Fruit fly (Drosophila melanogaster) whole organism, embryonic: ENCODE measurements around the gene Abl.
A peak's percentile ranks its signal among the peaks of the same experiment; 100 is the strongest.

Experiments used
- Ada2b ChIP-seq: fragments of 200-800 bp; sonication (Bioruptor generic); IDR thresholded peaks from 2 replicates; pipeline ENCODE4 v1.3.6; 2022; ENCODE audit warnings: missing biosample characterization, missing genetic modification characterization
- Atf6 ChIP-seq: fragments of 200-800 bp; sonication (Bioruptor generic); IDR thresholded peaks from 2 replicates; pipeline ENCODE4 v1.3.6; 2022; ENCODE audit warnings: missing biosample characterization, missing genetic modification characterization
- C15 ChIP-seq: fragments of 200-800 bp; sonication (Bioruptor generic); IDR thresholded peaks from 3 replicates; pipeline ENCODE4 v1.3.6; 2022; ENCODE audit warnings: missing biosample characterization, missing genetic modification characterization
- CG10209 ChIP-seq: fragments of 200-800 bp; sonication (Bioruptor generic); optimal IDR thresholded peaks from 3 replicates; lab custom pipeline; 2017; ENCODE audit warnings: missing biosample characterization, mild to moderate bottlenecking, missing genetic modification characterization, missing genetic modification reagents
- CG10267 ChIP-seq: fragments of 200-800 bp; sonication (Bioruptor generic); optimal IDR thresholded peaks from 2 replicates; lab custom pipeline; 2018; ENCODE audit warnings: missing biosample characterization, mild to moderate bottlenecking, missing genetic modification characterization, moderate library complexity
- CG10979 ChIP-seq: fragments of 200-800 bp; sonication (Bioruptor generic); optimal IDR thresholded peaks from 2 replicates; lab custom pipeline; 2018; ENCODE audit warnings: missing biosample characterization, mild to moderate bottlenecking, missing genetic modification characterization, moderate library complexity
- CG12219 ChIP-seq: fragments of 200-800 bp; sonication (Bioruptor generic); optimal IDR thresholded peaks from 3 replicates; lab custom pipeline; 2018; ENCODE audit warnings: missing biosample characterization, mild to moderate bottlenecking, missing genetic modification characterization
- CG14860 ChIP-seq: fragments of 200-800 bp; sonication (Bioruptor generic); IDR thresholded peaks from 3 replicates; pipeline ENCODE4 v1.3.6; 2022; ENCODE audit warnings: missing biosample characterization, missing genetic modification characterization; ENCODE audit not compliant: partially characterized antibody
- CG1792 ChIP-seq: fragments of 200-800 bp; sonication (Bioruptor generic); optimal IDR thresholded peaks from 2 replicates; lab custom pipeline; 2016; ENCODE audit warnings: missing biosample characterization, missing genetic modification characterization
- CG18011 ChIP-seq: fragments of 200-800 bp; sonication (Bioruptor generic); optimal IDR thresholded peaks from 2 replicates; lab custom pipeline; 2017; ENCODE audit warnings: missing biosample characterization, missing genetic modification characterization, mild to moderate bottlenecking, moderate library complexity, missing genotype
- CG2116 ChIP-seq: fragments of 200-800 bp; sonication (Bioruptor generic); optimal IDR thresholded peaks from 3 replicates; lab custom pipeline; 2018; ENCODE audit warnings: missing biosample characterization, mild to moderate bottlenecking, missing genetic modification characterization
- CG2120 ChIP-seq: fragments of 200-800 bp; sonication (Bioruptor generic); optimal IDR thresholded peaks from 3 replicates; lab custom pipeline; 2016; ENCODE audit warnings: missing biosample characterization, missing genetic modification characterization
- CG30020 ChIP-seq: fragments of 200-800 bp; optimal IDR thresholded peaks from 2 replicates; lab custom pipeline; 2019; ENCODE audit warnings: missing biosample characterization, mild to moderate bottlenecking, missing genetic modification characterization, moderate library complexity
- CG3065 ChIP-seq: fragments of 200-800 bp; sonication (Bioruptor generic); optimal IDR thresholded peaks from 2 replicates; lab custom pipeline; 2016; ENCODE audit warnings: missing biosample characterization, missing genetic modification characterization
- CG4404 ChIP-seq: fragments of 200-800 bp; sonication (Bioruptor generic); IDR thresholded peaks from 2 replicates; pipeline ENCODE4 v1.3.6; 2022; ENCODE audit warnings: missing biosample characterization, missing genetic modification characterization
- CG8765 ChIP-seq: fragments of 200-800 bp; sonication (Bioruptor generic); IDR thresholded peaks from 2 replicates; pipeline ENCODE4 v1.3.6; 2022; ENCODE audit warnings: missing biosample characterization, missing genetic modification characterization
- CG9437 ChIP-seq: fragments of 200-800 bp; sonication (Bioruptor generic); optimal IDR thresholded peaks from 2 replicates; lab custom pipeline; 2018; ENCODE audit warnings: missing biosample characterization, mild to moderate bottlenecking, missing genetic modification characterization
- CHES-1-like ChIP-seq: fragments of 200-800 bp; sonication (Bioruptor generic); optimal IDR thresholded peaks from 2 replicates; lab custom pipeline; 2016; ENCODE audit warnings: missing biosample characterization, missing genetic modification characterization
- CkIIα-i1 ChIP-seq: fragments of 200-800 bp; sonication (Bioruptor generic); IDR thresholded peaks from 2 replicates; pipeline ENCODE4 v1.3.6; 2022; ENCODE audit warnings: missing biosample characterization, missing genetic modification characterization
- Dip2 ChIP-seq: fragments of 200-800 bp; sonication (Bioruptor generic); IDR thresholded peaks from 2 replicates; pipeline ENCODE4 v1.3.6; 2022; ENCODE audit warnings: missing biosample characterization, missing genetic modification characterization
- Dip3 ChIP-seq: fragments of 200-800 bp; sonication (Bioruptor generic); optimal IDR thresholded peaks from 3 replicates; lab custom pipeline; 2016; ENCODE audit warnings: missing biosample characterization, missing genetic modification characterization
- E2f2 ChIP-seq: fragments of 200-800 bp; sonication (Bioruptor generic); IDR thresholded peaks from 2 replicates; pipeline ENCODE4 v1.3.6; 2022; ENCODE audit warnings: missing biosample characterization, missing genetic modification characterization
- Ets65A ChIP-seq: fragments of 200-800 bp; sonication (Bioruptor generic); peaks from one replicate; lab custom pipeline; 2016; ENCODE audit warnings: missing biosample characterization, missing genetic modification characterization
- Ets97D ChIP-seq: fragments of 200-800 bp; sonication (Bioruptor generic); optimal IDR thresholded peaks from 3 replicates; lab custom pipeline; 2016; ENCODE audit warnings: missing biosample characterization, missing genetic modification characterization
- Hmr ChIP-seq: fragments of 200-800 bp; sonication (Bioruptor generic); optimal IDR thresholded peaks from 3 replicates; lab custom pipeline; 2017; ENCODE audit warnings: mild to moderate bottlenecking, missing biosample characterization, missing genetic modification reagents, missing genetic modification characterization
- Hr39 ChIP-seq: fragments of >200 bp; optimal IDR thresholded peaks from 2 replicates; lab custom pipeline; 2017
- MTF-1 ChIP-seq: fragments of 200-800 bp; sonication (Bioruptor generic); optimal IDR thresholded peaks from 2 replicates; lab custom pipeline; 2018; ENCODE audit warnings: missing biosample characterization, mild to moderate bottlenecking, missing genetic modification characterization, borderline replicate concordance
- Oli ChIP-seq: fragments of 200-800 bp; sonication (Bioruptor generic); optimal IDR thresholded peaks from 2 replicates; lab custom pipeline; 2018; ENCODE audit warnings: missing biosample characterization, mild to moderate bottlenecking, missing genetic modification characterization, moderate library complexity
- Optix ChIP-seq: fragments of 200-800 bp; sonication (Bioruptor generic); IDR thresholded peaks from 3 replicates; pipeline ENCODE4 v1.3.6; 2022; ENCODE audit warnings: missing biosample characterization, missing genetic modification characterization
- Taf1 ChIP-seq: fragments of 200-800 bp; sonication (Bioruptor generic); IDR thresholded peaks from 2 replicates; pipeline ENCODE4 v1.3.6; 2022; ENCODE audit warnings: missing biosample characterization, missing genetic modification characterization
- Vsx1 ChIP-seq: fragments of 200-800 bp; sonication (Bioruptor generic); optimal IDR thresholded peaks from 2 replicates; lab custom pipeline; 2017; ENCODE audit warnings: missing biosample characterization, mild to moderate bottlenecking, missing genetic modification characterization, missing genetic modification reagents
- bbx ChIP-seq: fragments of 200-800 bp; sonication (Bioruptor generic); IDR thresholded peaks from 2 replicates; pipeline ENCODE4 v1.3.6; 2022; ENCODE audit warnings: missing biosample characterization, missing genetic modification characterization; ENCODE audit not compliant: partially characterized antibody
- cato ChIP-seq: fragments of 200-800 bp; sonication (Bioruptor generic); optimal IDR thresholded peaks from 2 replicates; lab custom pipeline; 2016; ENCODE audit warnings: missing biosample characterization, missing genetic modification characterization, borderline replicate concordance
- corto ChIP-seq: fragments of 200-800 bp; sonication (Bioruptor generic); optimal IDR thresholded peaks from 2 replicates; lab custom pipeline; 2016; ENCODE audit warnings: missing biosample characterization, mild to moderate bottlenecking, missing genetic modification characterization, moderate library complexity
- cwo ChIP-seq: fragments of 200-800 bp; sonication (Bioruptor generic); optimal IDR thresholded peaks from 3 replicates; lab custom pipeline; 2017; ENCODE audit warnings: missing biosample characterization, missing genetic modification characterization, mild to moderate bottlenecking, moderate library complexity, missing genetic modification reagents
- da ChIP-seq: fragments of 200-800 bp; sonication (Bioruptor generic); optimal IDR thresholded peaks from 2 replicates; lab custom pipeline; 2016; ENCODE audit warnings: missing biosample characterization, missing genetic modification characterization
- disco-r ChIP-seq: fragments of 200-800 bp; sonication (Bioruptor generic); optimal IDR thresholded peaks from 2 replicates; lab custom pipeline; 2016; ENCODE audit warnings: missing biosample characterization, missing genetic modification characterization
- en ChIP-seq: fragments of 200-800 bp; sonication (Bioruptor generic); optimal IDR thresholded peaks from 2 replicates; lab custom pipeline; 2016; ENCODE audit warnings: missing biosample characterization, missing genetic modification characterization
- eyg ChIP-seq: fragments of 200-800 bp; sonication (Bioruptor generic); optimal IDR thresholded peaks from 3 replicates; lab custom pipeline; 2016; ENCODE audit warnings: missing biosample characterization, missing genetic modification characterization
- gem ChIP-seq: fragments of 200-800 bp; sonication (Bioruptor generic); optimal IDR thresholded peaks from 2 replicates; lab custom pipeline; 2019; ENCODE audit warnings: missing biosample characterization, mild to moderate bottlenecking, missing genetic modification characterization, moderate library complexity
- knrl ChIP-seq: fragments of 200-800 bp; sonication (Bioruptor generic); IDR thresholded peaks from 3 replicates; pipeline ENCODE4 v1.3.6; 2022; ENCODE audit warnings: missing biosample characterization, missing genetic modification characterization; ENCODE audit not compliant: partially characterized antibody
- luna ChIP-seq: fragments of 200-800 bp; sonication (Bioruptor generic); optimal IDR thresholded peaks from 2 replicates; lab custom pipeline; 2016; ENCODE audit warnings: missing biosample characterization, missing genetic modification characterization
- maf-S ChIP-seq: fragments of 200-800 bp; sonication (Bioruptor generic); optimal IDR thresholded peaks from 2 replicates; lab custom pipeline; 2016; ENCODE audit warnings: missing biosample characterization, missing genetic modification characterization
- nmo ChIP-seq: fragments of 200-800 bp; sonication (Bioruptor generic); optimal IDR thresholded peaks from 2 replicates; lab custom pipeline; 2018; ENCODE audit warnings: missing biosample characterization, mild to moderate bottlenecking, missing genetic modification characterization, moderate library complexity
- pnt ChIP-seq: fragments of 200-800 bp; sonication (Bioruptor generic); optimal IDR thresholded peaks from 3 replicates; lab custom pipeline; 2016; ENCODE audit warnings: missing biosample characterization, missing genetic modification characterization
- ro ChIP-seq: fragments of 200-800 bp; sonication (Bioruptor generic); IDR thresholded peaks from 2 replicates; pipeline ENCODE4 v1.3.6; 2022; ENCODE audit warnings: missing biosample characterization, missing genetic modification characterization
- sc ChIP-seq, 3 experiments: fragments of >200 bp in 2 of 3; fragments of 200-800 bp in 1 of 3; sonication (Bioruptor generic) in 1 of 3; optimal IDR thresholded peaks; 2 replicates in 2 of 3; 3 replicates in 1 of 3; lab custom pipeline; 2017; ENCODE audit warnings: mild to moderate bottlenecking in 1 of 3, missing biosample characterization in 1 of 3, missing genetic modification characterization in 1 of 3, missing genetic modification reagents in 1 of 3
- sens-2 ChIP-seq: fragments of 200-800 bp; sonication (Bioruptor generic); IDR thresholded peaks from 2 replicates; pipeline ENCODE4 v1.3.6; 2022; ENCODE audit warnings: missing biosample characterization, missing genetic modification characterization
- shn ChIP-seq: fragments of 200-800 bp; sonication (Bioruptor generic); optimal IDR thresholded peaks from 3 replicates; lab custom pipeline; 2016; ENCODE audit warnings: missing biosample characterization, missing genetic modification characterization
- twi ChIP-seq: fragments of 200-800 bp; optimal IDR thresholded peaks from 2 replicates; lab custom pipeline; 2019; ENCODE audit warnings: missing biosample characterization, mild to moderate bottlenecking, missing genetic modification characterization, moderate library complexity

Abl gene

DNA sequence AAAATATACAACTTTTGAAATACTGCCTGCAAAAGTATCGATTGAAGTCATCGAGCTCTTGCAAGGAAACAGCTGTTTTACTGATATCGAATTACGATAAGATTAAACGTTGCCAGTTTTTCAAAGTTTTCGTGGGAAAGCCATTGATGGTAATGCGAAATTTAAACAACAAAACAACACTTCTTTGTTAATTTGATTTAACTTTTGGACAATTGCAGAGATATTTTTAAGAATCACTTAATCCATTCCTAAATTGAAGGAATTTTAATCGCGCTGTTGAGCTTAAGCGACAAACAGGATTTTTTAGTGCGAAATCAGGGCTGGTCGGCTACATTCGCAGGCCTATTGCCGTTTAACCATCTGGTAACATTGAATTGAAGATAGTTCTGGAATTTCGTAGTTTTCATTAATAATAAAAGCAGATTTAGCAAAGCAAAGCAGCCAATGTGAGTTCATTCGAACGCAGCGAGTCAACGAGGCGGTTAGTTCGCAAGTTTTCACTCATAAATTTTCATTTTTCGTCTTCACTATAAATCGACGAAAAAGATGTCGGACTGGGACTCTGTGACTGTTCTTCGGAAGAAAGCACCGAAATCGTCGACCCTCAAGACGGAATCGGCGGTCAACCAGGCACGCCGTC lies 73.3 kb downstream of the Abl start, which contains the start of gene mbf1 (continued):
- peak; percentile 69 for TF ChIP-seq E2f2
- no peak for TF ChIP-seq sc (optimal IDR thresholded peaks at IDR 0.05; lab: Kevin White, UChicago)
- no peak for TF ChIP-seq sc (GFP tag; optimal IDR thresholded peaks at IDR 0.05; lab: Kevin White, UChicago)
- no peak for TF ChIP-seq Dip2 (GFP tag; lab: Robert Waterston, UW)
- TF ChIP-seq corto (GFP tag; lab: Kevin White, UChicago), result no peak
- peak; percentile 22 for TF ChIP-seq pnt (GFP tag; lab: Kevin White, UChicago)
- TF ChIP-seq en (GFP tag; lab: Kevin White, UChicago), result no peak
- no peak; the same call in 2 of the 3 replicates for TF ChIP-seq CG14860
- TF ChIP-seq CG10267 (tag; lab: Kevin White, UChicago), result peak; percentile 48
- peak; percentile 5 for TF ChIP-seq shn (GFP tag; lab: Kevin White, UChicago)
- peak; percentile 82 for TF ChIP-seq CG2116 (GFP tag; lab: Kevin White, UChicago)
- TF ChIP-seq Hmr (GFP tag; lab: Kevin White, UChicago), result peak; percentile 11
- TF ChIP-seq twi (tag; lab: Kevin White, UChicago), result no peak
- no peak for TF ChIP-seq Hr39 (lab: Kevin White, UChicago)
- no peak for TF ChIP-seq Vsx1 (GFP tag; lab: Kevin White, UChicago)
- TF ChIP-seq sens-2 (GFP tag; lab: Robert Waterston, UW), result no peak
- TF ChIP-seq maf-S (GFP tag; lab: Kevin White, UChicago), result no peak
- TF ChIP-seq CG10209, result no peak
- TF ChIP-seq MTF-1 (GFP tag; lab: Kevin White, UChicago), result no peak
- TF ChIP-seq disco-r (GFP tag; lab: Kevin White, UChicago), result no peak
- no peak for TF ChIP-seq CG10979
- no peak for TF ChIP-seq Optix
- TF ChIP-seq Ets97D (GFP tag; lab: Kevin White, UChicago), result peak; percentile 81
- TF ChIP-seq ro (GFP tag; lab: Robert Waterston, UW), result no peak
- TF ChIP-seq CG8765, result no peak
- peak; percentile 62 for TF ChIP-seq CG9437
- TF ChIP-seq Ada2b (GFP tag; lab: Robert Waterston, UW), result no peak
- peak; percentile 27 for TF ChIP-seq gem (tag; lab: Kevin White, UChicago)
- TF ChIP-seq bbx, result peak; percentile 14
- TF ChIP-seq CG12219 (GFP tag; lab: Kevin White, UChicago), result no peak
- no peak for TF ChIP-seq C15 (GFP tag; lab: Robert Waterston, UW)
- TF ChIP-seq CkIIα-i1 (GFP tag; lab: Robert Waterston, UW), result no peak
- TF ChIP-seq CG1792 (GFP tag; lab: Kevin White, UChicago), result no peak
- no peak for TF ChIP-seq luna
- TF ChIP-seq Ets65A (GFP tag; lab: Kevin White, UChicago), result peak; percentile 71
- TF ChIP-seq da, result no peak
- peak; percentile 36 for TF ChIP-seq CG30020 (tag; lab: Kevin White, UChicago)
- peak; percentile 3 for TF ChIP-seq Dip3 (GFP tag; lab: Kevin White, UChicago)
- TF ChIP-seq CG3065 (GFP tag; lab: Kevin White, UChicago), result no peak
- TF ChIP-seq CG2120, result peak; percentile 44
- no peak for TF ChIP-seq CG4404 (GFP tag; lab: Robert Waterston, UW)
- no peak for TF ChIP-seq Atf6
- TF ChIP-seq knrl (GFP tag; lab: Robert Waterston, UW), result peak; percentile 51; the same call in 2 of the 3 replicates
- TF ChIP-seq cwo (GFP tag; lab: Kevin White, UChicago), result no peak
- TF ChIP-seq CHES-1-like (GFP tag; lab: Kevin White, UChicago), result peak; percentile 51
- no peak for TF ChIP-seq Taf1
- TF ChIP-seq nmo (GFP tag; lab: Kevin White, UChicago), result peak; percentile 61
- TF ChIP-seq Oli (tag; lab: Kevin White, UChicago), result no peak
- peak; percentile 5 for TF ChIP-seq CG18011
- no peak for TF ChIP-seq cato (GFP tag; lab: Kevin White, UChicago)
- TF ChIP-seq eyg (GFP tag; lab: Kevin White, UChicago), result no peak
